Fruit fly (Drosophila melanogaster) whole organism, adult: ENCODE measurements around the gene CG13894.

Source experiments
- CG11617 ChIP-seq: fragments of 200-800 bp; sonication (Bioruptor generic); optimal IDR thresholded peaks from 2 replicates; lab custom pipeline; 2017; ENCODE audit warnings: mild to moderate bottlenecking, missing biosample characterization, missing genetic modification reagents, missing genetic modification characterization
- CG12768 ChIP-seq: fragments of 200-800 bp; sonication (Bioruptor generic); optimal IDR thresholded peaks from 2 replicates; lab custom pipeline; 2017; ENCODE audit warnings: missing biosample characterization, missing genetic modification characterization, mild to moderate bottlenecking, moderate library complexity, missing genetic modification reagents
- CG5204 ChIP-seq: fragments of 200-800 bp; sonication (Bioruptor generic); optimal IDR thresholded peaks from 2 replicates; lab custom pipeline; 2016; ENCODE audit warnings: missing biosample characterization, missing genetic modification characterization
- Clk ChIP-seq: fragments of 200-800 bp; sonication (Bioruptor generic); optimal IDR thresholded peaks from 2 replicates; lab custom pipeline; 2017; ENCODE audit warnings: missing biosample characterization, missing genetic modification characterization
- Crg-1 ChIP-seq: fragments of 200-800 bp; sonication (Bioruptor generic); optimal IDR thresholded peaks from 2 replicates; lab custom pipeline; 2016; ENCODE audit warnings: missing biosample characterization, missing genetic modification characterization
- Mnt ChIP-seq: fragments of 200-800 bp; sonication (Bioruptor generic); optimal IDR thresholded peaks from 2 replicates; lab custom pipeline; 2016; ENCODE audit warnings: missing biosample characterization, mild to moderate bottlenecking, missing genetic modification characterization
- bab1 ChIP-seq: fragments of 200-800 bp; sonication (Bioruptor generic); optimal IDR thresholded peaks from 3 replicates; lab custom pipeline; 2019; ENCODE audit warnings: missing biosample characterization, mild to moderate bottlenecking, missing genetic modification characterization, moderate library complexity
- cic ChIP-seq: fragments of 200-800 bp; sonication (Bioruptor generic); optimal IDR thresholded peaks from 2 replicates; lab custom pipeline; 2017; ENCODE audit warnings: missing biosample characterization, mild to moderate bottlenecking, missing genetic modification characterization, moderate library complexity
- cnc ChIP-seq, 2 experiments: fragments of >200 bp; optimal IDR thresholded peaks; 2 replicates each; lab custom pipeline; 2017
- kay ChIP-seq: fragments of 200-800 bp; sonication (Bioruptor generic); peaks from one replicate; lab custom pipeline; 2016; ENCODE audit warnings: missing biosample characterization, missing genetic modification characterization, borderline replicate concordance
- tj ChIP-seq: fragments of 200-800 bp; sonication (Bioruptor generic); optimal IDR thresholded peaks from 3 replicates; lab custom pipeline; 2017; ENCODE audit warnings: missing biosample characterization, mild to moderate bottlenecking, missing genetic modification characterization, moderate library complexity
- toe ChIP-seq: fragments of 200-800 bp; sonication (Bioruptor generic); optimal IDR thresholded peaks from 2 replicates; lab custom pipeline; 2016; ENCODE audit warnings: missing biosample characterization, missing genetic modification characterization

dm6 chr3L:682420-682882 lies 16.5 kb downstream of the CG13894 start, which contains the start of gene CG3386:
- no peak for TF ChIP-seq Crg-1 (GFP tag; lab: Kevin White, UChicago)
- no peak for TF ChIP-seq cic (GFP tag; lab: Kevin White, UChicago)
- TF ChIP-seq CG5204 (GFP tag; lab: Kevin White, UChicago) = no peak
- TF ChIP-seq bab1 (GFP tag; lab: Kevin White, UChicago) = no peak
- no peak for TF ChIP-seq Clk
- no peak for TF ChIP-seq tj (GFP tag; lab: Kevin White, UChicago)
- TF ChIP-seq cnc (optimal IDR thresholded peaks at IDR 0.05; lab: Kevin White, UChicago) = no peak
- TF ChIP-seq CG12768 = no peak
- TF ChIP-seq kay (GFP tag; lab: Kevin White, UChicago) = no peak
- no peak for TF ChIP-seq Mnt
- no peak for TF ChIP-seq CG11617 (GFP tag; lab: Kevin White, UChicago)
- TF ChIP-seq toe (GFP tag; lab: Kevin White, UChicago) = no peak
